Fruit fly (Drosophila melanogaster): ENCODE measurements around the gene ncm.

ncm gene

DNA sequence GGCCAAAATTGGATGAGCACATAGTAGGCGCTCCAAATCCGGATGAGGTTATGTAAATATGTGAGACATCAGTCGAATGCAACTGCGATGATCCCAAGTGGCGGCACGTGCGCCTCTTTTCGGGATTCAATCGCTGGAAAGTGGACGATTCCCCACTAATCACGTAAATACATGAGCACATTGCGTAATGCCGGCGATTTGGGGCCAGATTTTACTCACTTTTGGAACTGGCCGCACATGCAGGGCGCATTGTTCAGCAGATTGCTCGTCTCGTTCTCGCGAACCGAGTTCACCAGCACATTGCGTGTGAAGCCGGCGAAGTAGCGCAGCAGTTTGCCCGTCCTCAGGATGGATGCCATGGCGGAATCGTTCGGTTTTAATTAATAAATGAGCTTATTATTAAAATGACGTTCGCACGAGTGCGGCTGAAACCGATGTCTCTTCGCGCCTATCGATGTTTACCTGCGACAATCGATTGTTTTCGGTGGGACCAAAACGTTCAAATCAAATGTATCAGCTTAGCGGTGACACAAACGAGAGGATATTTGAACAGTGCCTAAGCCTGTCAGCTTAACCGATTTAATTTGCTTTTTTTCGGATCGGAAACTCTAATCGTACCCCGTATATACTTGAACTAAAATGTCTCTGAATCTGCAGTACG, 5.5 kb upstream of the ncm start, which contains the start of the genes bsf and Ntf-2r (continued):
- TF ChIP-seq CG9876 (GFP tag; optimal IDR thresholded peaks at IDR 0.05) (no peak), pnt (GFP tag; optimal IDR thresholded peaks at IDR 0.05) (no peak), CG13123 (GFP tag; optimal IDR thresholded peaks at IDR 0.05) (no peak), CG11504 (tag; optimal IDR thresholded peaks at IDR 0.05) (no peak), sisA (GFP tag; IDR thresholded peaks at IDR 0.05) (no peak), kah (GFP tag; optimal IDR thresholded peaks at IDR 0.05) (no peak), CG10565 (GFP tag; optimal IDR thresholded peaks at IDR 0.05) (no peak), stwl (tag; optimal IDR thresholded peaks at IDR 0.05) (peak; percentile 90), Dp (GFP tag; optimal IDR thresholded peaks at IDR 0.05) (peak; percentile 74), tna (GFP tag; IDR thresholded peaks at IDR 0.05; ENCODE audit: partially characterized antibody) (peak; percentile 86), CG1603 (tag; optimal IDR thresholded peaks at IDR 0.05) (peak; percentile 76), CG17361 (GFP tag; IDR thresholded peaks at IDR 0.05) (no peak), Meics (GFP tag; optimal IDR thresholded peaks at IDR 0.05) (no peak), CG2678 (tag; optimal IDR thresholded peaks at IDR 0.05) (no peak), CTCF (GFP tag; optimal IDR thresholded peaks at IDR 0.05) (peak; percentile 56), psq (GFP tag; optimal IDR thresholded peaks at IDR 0.05) (no peak), mld (GFP tag; IDR thresholded peaks at IDR 0.05; ENCODE audit: partially characterized antibody) (peak; percentile 69; the same call in 2 of the 3 replicates), CG8478 (optimal IDR thresholded peaks at IDR 0.05) (no peak), CG16813 (GFP tag; IDR thresholded peaks at IDR 0.05; ENCODE audit: partially characterized antibody) (peak; percentile 86), CG6272 (GFP tag; IDR thresholded peaks at IDR 0.05) (no peak), CG3281 (GFP tag; optimal IDR thresholded peaks at IDR 0.05) (no peak), H2.0 (GFP tag; IDR thresholded peaks at IDR 0.05) (no peak), CG3726 (GFP tag; IDR thresholded peaks at IDR 0.05) (no peak), Bgb (GFP tag; IDR thresholded peaks at IDR 0.05; ENCODE audit: partially characterized antibody) (peak; percentile 94), lilli (GFP tag; optimal IDR thresholded peaks at IDR 0.05) (no peak), tgo (GFP tag; IDR thresholded peaks at IDR 0.05) (no peak), YL-1 (GFP tag; optimal IDR thresholded peaks at IDR 0.05) (peak; percentile 55), Fer2 (tag; optimal IDR thresholded peaks at IDR 0.05) (no peak), sens (GFP tag) (peak; percentile 60), CG34376 (GFP tag; optimal IDR thresholded peaks at IDR 0.05) (no peak), B-H1 (GFP tag; IDR thresholded peaks at IDR 0.05) (no peak), CG14441 (GFP tag; IDR thresholded peaks at IDR 0.05) (no peak), Adf1 (GFP tag; IDR thresholded peaks at IDR 0.05) (no peak), CG15601 (tag; optimal IDR thresholded peaks at IDR 0.05) (no peak), ftz-f1 (GFP tag; optimal IDR thresholded peaks at IDR 0.05) (no peak), CG7786 (GFP tag; optimal IDR thresholded peaks at IDR 0.05) (no peak), ems (GFP tag; optimal IDR thresholded peaks at IDR 0.05) (no peak), tup (GFP tag; optimal IDR thresholded peaks at IDR 0.05) (no peak), prd (optimal IDR thresholded peaks at IDR 0.05) (no peak), prd (GFP tag; IDR thresholded peaks at IDR 0.05) (no peak), HmgD (GFP tag; optimal IDR thresholded peaks at IDR 0.05) (peak; percentile 15), CG13287 (GFP tag; IDR thresholded peaks at IDR 0.05; ENCODE audit: partially characterized antibody) (peak; percentile 94), CG16815 (GFP tag; optimal IDR thresholded peaks at IDR 0.05) (no peak), sna (GFP tag; IDR thresholded peaks at IDR 0.05; ENCODE audit: partially characterized antibody) (peak; percentile 84), CG6813 (GFP tag; optimal IDR thresholded peaks at IDR 0.05) (no peak), CG12659 (GFP tag; optimal IDR thresholded peaks at IDR 0.05) (peak; percentile 11), CG4617 (GFP tag; optimal IDR thresholded peaks at IDR 0.05; ENCODE audit: borderline replicate concordance) (peak; percentile 43), caup (GFP tag; optimal IDR thresholded peaks at IDR 0.05; ENCODE audit: severe bottlenecking) (no peak), HLH4C (GFP tag; IDR thresholded peaks at IDR 0.05; ENCODE audit: partially characterized antibody) (peak; percentile 89), CG6254 (GFP tag; optimal IDR thresholded peaks at IDR 0.05) (no peak), vvl (GFP tag; IDR thresholded peaks at IDR 0.05) (no peak)

All from whole organism, embryonic.